Worm (Caenorhabditis elegans): ENCODE data around the gene cox-18.

Gene cox-18

ce11 chrIV:1064289-1064848 is 32.9 kb upstream of the cox-18 start (continued):
- TF ChIP-seq lin-39 (tag; optimal IDR thresholded peaks at IDR 0.05) = no peak
- peak in 1 of 2 experiments; percentile 92 for TF ChIP-seq daf-16 (GFP tag; optimal IDR thresholded peaks at IDR 0.05)
- TF ChIP-seq daf-16 (tag; optimal IDR thresholded peaks at IDR 0.05) = peak; percentile 77
- 0 out of 2 replicates have a peak, but pooled peaks have one; percentile 22 for TF ChIP-seq hmg-1.1 (GFP tag; IDR thresholded peaks at IDR 0.05)
- TF ChIP-seq nhr-76 (tag; optimal IDR thresholded peaks at IDR 0.05) = no peak
- peak; percentile 3 for TF ChIP-seq F37D6.2 (tag; optimal IDR thresholded peaks at IDR 0.05)
- no peak for TF ChIP-seq ama-1 (optimal IDR thresholded peaks at IDR 0.05)
- no peak for TF ChIP-seq lin-38 (GFP tag; IDR thresholded peaks at IDR 0.05)
- no peak for TF ChIP-seq jun-1 (tag; optimal IDR thresholded peaks at IDR 0.05)
- TF ChIP-seq mdt-29 (GFP tag; IDR thresholded peaks at IDR 0.05) = no peak

ce11 chrIV:1065569-1065968 is 31.7 kb upstream of the cox-18 start:
- TF ChIP-seq tra-1 (GFP tag; IDR thresholded peaks at IDR 0.05) = no peak
- TF ChIP-seq cey-2 (tag; optimal IDR thresholded peaks at IDR 0.05; ENCODE audit: borderline replicate concordance, insufficient read depth) = no peak
- TF ChIP-seq mxl-3 (GFP tag; optimal IDR thresholded peaks at IDR 0.05) = peak; percentile 12
- TF ChIP-seq madf-5 (GFP tag; IDR thresholded peaks at IDR 0.05) = 0 out of 4 replicates have a peak, but pooled peaks of 1 of the 2 experiments have one; percentile 17
- peak; percentile 74 for TF ChIP-seq hlh-30 (tag; optimal IDR thresholded peaks at IDR 0.05; ENCODE audit: insufficient read depth)
- TF ChIP-seq dve-1 (tag; optimal IDR thresholded peaks at IDR 0.05; ENCODE audit: insufficient read depth) = peak; percentile 76
- TF ChIP-seq mep-1 (tag; optimal IDR thresholded peaks at IDR 0.05) = no peak
- TF ChIP-seq egl-43 (GFP tag; IDR thresholded peaks at IDR 0.05) = 0 out of 2 replicates have a peak, but pooled peaks have one; percentile 47
- no peak for TF ChIP-seq lin-39 (tag; optimal IDR thresholded peaks at IDR 0.05)
- TF ChIP-seq daf-16 (GFP tag; optimal IDR thresholded peaks at IDR 0.05) = no peak
- TF ChIP-seq daf-16 (tag; optimal IDR thresholded peaks at IDR 0.05) = peak; percentile 63
- TF ChIP-seq daf-19 (GFP tag; conservative IDR thresholded peaks at IDR 0.05) = no peak
- no peak for TF ChIP-seq F26F4.8 (GFP tag; conservative IDR thresholded peaks at IDR 0.05)
- TF ChIP-seq nhr-11 (tag; optimal IDR thresholded peaks at IDR 0.05) = peak; percentile 15
- no peak; the same call in 1 of the 2 replicates for TF ChIP-seq pha-4 (GFP tag; IDR thresholded peaks at IDR 0.05)
- no peak for TF ChIP-seq pha-4 (tag; optimal IDR thresholded peaks at IDR 0.05)
- TF ChIP-seq lsy-2 (tag; optimal IDR thresholded peaks at IDR 0.05) = no peak
- TF ChIP-seq lin-38 (GFP tag; IDR thresholded peaks at IDR 0.05) = no peak
- no peak for TF ChIP-seq daf-12 (tag; optimal IDR thresholded peaks at IDR 0.05)
- no peak for TF ChIP-seq zag-1 (tag; optimal IDR thresholded peaks at IDR 0.05)
- TF ChIP-seq gei-8 (GFP tag; optimal IDR thresholded peaks at IDR 0.05) = no peak
- TF ChIP-seq lin-1 (GFP tag; IDR thresholded peaks at IDR 0.05) = no peak
- TF ChIP-seq hif-1 (tag; optimal IDR thresholded peaks at IDR 0.05) = peak in 1 of 2 experiments; percentile 52
- no peak for TF ChIP-seq nhr-6 (tag; optimal IDR thresholded peaks at IDR 0.05)
- TF ChIP-seq skn-1 (tag; optimal IDR thresholded peaks at IDR 0.05) = no peak
- no peak for TF ChIP-seq nhr-77 (tag; optimal IDR thresholded peaks at IDR 0.05)
- TF ChIP-seq hlh-11 (tag; optimal IDR thresholded peaks at IDR 0.05) = peak; percentile 93
- TF ChIP-seq dmd-9 (GFP tag; IDR thresholded peaks at IDR 0.05) = no peak
- no peak for TF ChIP-seq ztf-11 (tag; optimal IDR thresholded peaks at IDR 0.05)
- TF ChIP-seq madf-9 (GFP tag; conservative IDR thresholded peaks at IDR 0.05) = peak; percentile 48; the same call in 1 of the 2 replicates
- TF ChIP-seq R02D3.7 (tag; optimal IDR thresholded peaks at IDR 0.05) = no peak
- TF ChIP-seq fos-1 (tag; optimal IDR thresholded peaks at IDR 0.05) = no peak
- TF ChIP-seq nhr-237 (tag; optimal IDR thresholded peaks at IDR 0.05) = no peak
- TF ChIP-seq nhr-41 (GFP tag; IDR thresholded peaks at IDR 0.05) = 0 out of 2 replicates have a peak, but pooled peaks have one; percentile 39
- TF ChIP-seq zip-2 (tag; optimal IDR thresholded peaks at IDR 0.05) = no peak
- TF ChIP-seq nhr-102 (tag; optimal IDR thresholded peaks at IDR 0.05) = peak; percentile 31
- no peak for TF ChIP-seq D1046.2 (GFP tag; IDR thresholded peaks at IDR 0.05)
- no peak for TF ChIP-seq unc-130 (GFP tag; optimal IDR thresholded peaks at IDR 0.05)
- TF ChIP-seq hmg-1.1 (GFP tag; IDR thresholded peaks at IDR 0.05) = no peak
- peak; percentile 32 for TF ChIP-seq nhr-48 (tag; optimal IDR thresholded peaks at IDR 0.05)
- no peak for TF ChIP-seq ztf-7 (tag; optimal IDR thresholded peaks at IDR 0.05)
- no peak for TF ChIP-seq lin-13 (GFP tag; optimal IDR thresholded peaks at IDR 0.05)
- TF ChIP-seq egl-27 (tag; optimal IDR thresholded peaks at IDR 0.05) = no peak
- TF ChIP-seq spr-3 (GFP tag; optimal IDR thresholded peaks at IDR 0.05) = peak; percentile 3
